Fruit fly (Drosophila melanogaster) whole organism, wandering third instar larva: ENCODE results near the gene flr.

Source experiments
- Abd-B ChIP-seq: fragments of >200 bp; optimal IDR thresholded peaks from 2 replicates; lab custom pipeline; 2017; ENCODE audit warnings: missing biosample characterization, missing genetic modification characterization
- CG32264 ChIP-seq: fragments of 200-800 bp; sonication (Bioruptor generic); optimal IDR thresholded peaks from 2 replicates; lab custom pipeline; 2016; ENCODE audit warnings: missing biosample characterization, missing genetic modification characterization
- CG9705 ChIP-seq: fragments of 200-800 bp; sonication (Bioruptor generic); optimal IDR thresholded peaks from 2 replicates; lab custom pipeline; 2018; ENCODE audit warnings: missing biosample characterization, mild to moderate bottlenecking, missing genetic modification characterization
- CrebA ChIP-seq: fragments of 200-800 bp; sonication (Bioruptor generic); optimal IDR thresholded peaks from 2 replicates; lab custom pipeline; 2016; ENCODE audit warnings: missing biosample characterization, mild to moderate bottlenecking, missing genetic modification characterization, borderline replicate concordance
- Dfd ChIP-seq: fragments of >200 bp; optimal IDR thresholded peaks from 2 replicates; lab custom pipeline; 2017; ENCODE audit warnings: missing biosample characterization, missing genetic modification characterization
- Dif ChIP-seq: fragments of 200-275, 200-300 bp; sonication (Bioruptor generic); optimal IDR thresholded peaks from 2 replicates; lab custom pipeline; 2018; ENCODE audit warnings: missing biosample characterization, missing genetic modification characterization; ENCODE audit not compliant: partially characterized antibody
- GATAd ChIP-seq: sonication (Bioruptor generic); optimal IDR thresholded peaks from 2 replicates; lab custom pipeline; 2016; ENCODE audit warnings: missing biosample characterization, missing genetic modification characterization
- HLH106 ChIP-seq: fragments of 200-800 bp; optimal IDR thresholded peaks from 3 replicates; lab custom pipeline; 2019; ENCODE audit warnings: missing biosample characterization, mild to moderate bottlenecking, missing genetic modification characterization, moderate library complexity
- Hnf4 ChIP-seq: fragments of 200-800 bp; sonication (Bioruptor generic); optimal IDR thresholded peaks from 2 replicates; lab custom pipeline; 2016; ENCODE audit warnings: missing biosample characterization, mild to moderate bottlenecking, missing genetic modification characterization
- Hr78 ChIP-seq: fragments of >200 bp; optimal IDR thresholded peaks from 2 replicates; lab custom pipeline; 2017; ENCODE audit warnings: missing biosample characterization, missing genetic modification characterization
- Hr83 ChIP-seq: fragments of 200-300 bp; sonication (Bioruptor generic); optimal IDR thresholded peaks from 2 replicates; lab custom pipeline; 2016; ENCODE audit warnings: missing biosample characterization, mild to moderate bottlenecking, missing genetic modification characterization, moderate library complexity; ENCODE audit not compliant: poor library complexity, severe bottlenecking
- Jra ChIP-seq: sonication (Bioruptor generic); optimal IDR thresholded peaks from 2 replicates; lab custom pipeline; 2016; ENCODE audit warnings: missing biosample characterization, missing genetic modification characterization
- Mio ChIP-seq: sonication (Bioruptor generic); optimal IDR thresholded peaks from 2 replicates; lab custom pipeline; 2016; ENCODE audit warnings: missing biosample characterization, missing genetic modification characterization
- Myc ChIP-seq: fragments of >200 bp; optimal IDR thresholded peaks from 2 replicates; lab custom pipeline; 2017
- N ChIP-seq: fragments of >200 bp; optimal IDR thresholded peaks from 2 replicates; lab custom pipeline; 2018; ENCODE audit warnings: missing biosample characterization, missing external identifiers, missing genetic modification characterization
- OdsH ChIP-seq: fragments of 200-800 bp; sonication (Bioruptor generic); optimal IDR thresholded peaks from 2 replicates; lab custom pipeline; 2016; ENCODE audit warnings: missing biosample characterization, mild to moderate bottlenecking, missing genetic modification characterization
- Rel ChIP-seq, 2 experiments: fragments of 200-800 bp; sonication (Bioruptor generic) in 1 of 2; optimal IDR thresholded peaks; 2 replicates in 1 of 2; 3 replicates in 1 of 2; lab custom pipeline; 2016 to 2019; ENCODE audit warnings: mild to moderate bottlenecking in 2 of 2, missing biosample characterization in 2 of 2, missing genetic modification characterization in 2 of 2, moderate library complexity in 1 of 2
- Vsx2 ChIP-seq: fragments of 200-300, 225-300 bp; sonication (Bioruptor generic); optimal IDR thresholded peaks from 2 replicates; lab custom pipeline; 2018; ENCODE audit warnings: missing biosample characterization, missing genetic modification characterization; ENCODE audit not compliant: partially characterized antibody
- br ChIP-seq: fragments of 200-800 bp; sonication (Bioruptor generic); optimal IDR thresholded peaks from 2 replicates; lab custom pipeline; 2016; ENCODE audit warnings: missing biosample characterization, missing genetic modification characterization
- brk ChIP-seq: fragments of 200-800 bp; sonication (Bioruptor generic); optimal IDR thresholded peaks from 2 replicates; lab custom pipeline; 2016; ENCODE audit warnings: missing biosample characterization, mild to moderate bottlenecking, missing genetic modification characterization
- dl ChIP-seq, 2 experiments: fragments of 175-275, 200-275 bp in 1 of 2; fragments of 200-275 bp in 1 of 2; sonication (Bioruptor generic); optimal IDR thresholded peaks; lab custom pipeline; 2018; ENCODE audit warnings: mild to moderate bottlenecking in 2 of 2, missing biosample characterization in 2 of 2, missing genetic modification characterization in 2 of 2, moderate library complexity in 2 of 2; ENCODE audit not compliant: partially characterized antibody in 2 of 2, insufficient read depth in 1 of 2
- dmrt93B ChIP-seq: fragments of 200-800 bp; sonication (Bioruptor generic); optimal IDR thresholded peaks from 2 replicates; lab custom pipeline; 2018; ENCODE audit warnings: missing biosample characterization, mild to moderate bottlenecking, missing genetic modification characterization
- dsf ChIP-seq: sonication (Bioruptor generic); optimal IDR thresholded peaks from 2 replicates; lab custom pipeline; 2016; ENCODE audit warnings: missing biosample characterization, missing genetic modification characterization, borderline replicate concordance
- ey ChIP-seq: fragments of 200-800 bp; sonication (Bioruptor generic); optimal IDR thresholded peaks from 2 replicates; lab custom pipeline; 2016; ENCODE audit warnings: missing biosample characterization, missing genetic modification characterization
- foxo ChIP-seq, 2 experiments: fragments of 200-800 bp; sonication (Bioruptor generic); optimal IDR thresholded peaks; 2 replicates in 1 of 2; 3 replicates in 1 of 2; lab custom pipeline; 2016 to 2017; ENCODE audit warnings: missing biosample characterization in 2 of 2, missing genetic modification characterization in 2 of 2
- fru ChIP-seq: fragments of 200-800 bp; sonication (Bioruptor generic); optimal IDR thresholded peaks from 3 replicates; lab custom pipeline; 2016; ENCODE audit warnings: missing biosample characterization, mild to moderate bottlenecking, missing genetic modification characterization
- h ChIP-seq: fragments of 200-800 bp; sonication (Bioruptor generic); optimal IDR thresholded peaks from 3 replicates; lab custom pipeline; 2016; ENCODE audit warnings: missing biosample characterization, mild to moderate bottlenecking, missing genetic modification characterization
- jim ChIP-seq: fragments of 175-275, 200-325 bp; sonication (Bioruptor generic); optimal IDR thresholded peaks from 2 replicates; lab custom pipeline; 2016; ENCODE audit warnings: missing biosample characterization, mild to moderate bottlenecking, missing genetic modification characterization
- lola ChIP-seq: fragments of >200 bp; optimal IDR thresholded peaks from 2 replicates; lab custom pipeline; 2017; ENCODE audit warnings: missing biosample characterization, missing genetic modification characterization
- pan ChIP-seq: fragments of >200 bp; optimal IDR thresholded peaks from 2 replicates; lab custom pipeline; 2017
- psq ChIP-seq: fragments of 200-800 bp; sonication (Bioruptor generic); optimal IDR thresholded peaks from 3 replicates; lab custom pipeline; 2017; ENCODE audit warnings: missing biosample characterization, mild to moderate bottlenecking, missing genetic modification characterization, moderate library complexity
- rgr ChIP-seq: fragments of 200-800 bp; sonication (Bioruptor generic); optimal IDR thresholded peaks from 3 replicates; lab custom pipeline; 2016; ENCODE audit warnings: missing biosample characterization, mild to moderate bottlenecking, missing genetic modification characterization
- sage ChIP-seq: fragments of 200-800 bp; sonication (Bioruptor generic); optimal IDR thresholded peaks from 2 replicates; lab custom pipeline; 2016; ENCODE audit warnings: missing biosample characterization, mild to moderate bottlenecking, missing genetic modification characterization
- sv ChIP-seq: fragments of 200-800 bp; sonication (Bioruptor generic); optimal IDR thresholded peaks from 3 replicates; lab custom pipeline; 2016; ENCODE audit warnings: missing biosample characterization, missing genetic modification characterization
- tai ChIP-seq: sonication (Bioruptor generic); optimal IDR thresholded peaks from 2 replicates; lab custom pipeline; 2016; ENCODE audit warnings: missing biosample characterization, missing genetic modification characterization
- usp ChIP-seq: fragments of >200 bp; optimal IDR thresholded peaks from 2 replicates; lab custom pipeline; 2017; ENCODE audit warnings: missing biosample characterization, missing genetic modification characterization
- woc ChIP-seq: sonication (Bioruptor generic); optimal IDR thresholded peaks from 2 replicates; lab custom pipeline; 2016; ENCODE audit warnings: missing biosample characterization, mild to moderate bottlenecking, missing genetic modification characterization

Gene flr

dm6 chr3L:13412200-13412885, at the start of gene flr, which contains the start of gene CG10222:
flr (plus strand) TSS chr3L:13412843.
CG10222 (minus strand) TSS chr3L:13412453.
- TF ChIP-seq fru (peak; percentile 4), Myc (lab: Kevin White, UChicago) (no peak), dl (GFP tag; optimal IDR thresholded peaks at IDR 0.05; lab: Kevin White, UChicago; ENCODE audit: insufficient read depth in 1 of 2, partially characterized antibody in 2 of 2) (no peak), CrebA (GFP tag; lab: Kevin White, UChicago) (no peak), tai (GFP tag; lab: Kevin White, UChicago) (no peak), brk (GFP tag; lab: Kevin White, UChicago) (no peak), ey (peak; percentile 25), rgr (GFP tag; lab: Kevin White, UChicago) (peak; percentile 41), pan (lab: Kevin White, UChicago) (no peak), Hnf4 (GFP tag; lab: Kevin White, UChicago) (no peak), dmrt93B (GFP tag; lab: Kevin White, UChicago) (no peak), dsf (GFP tag; lab: Kevin White, UChicago) (no peak), Vsx2 (GFP tag; lab: Kevin White, UChicago) (no peak), sage (no peak), psq (GFP tag; lab: Kevin White, UChicago) (peak; percentile 25), lola (GFP tag; lab: Kevin White, UChicago) (no peak), Rel (GFP tag; optimal IDR thresholded peaks at IDR 0.05; lab: Kevin White, UChicago) (no peak), Rel (tag; optimal IDR thresholded peaks at IDR 0.05; lab: Kevin White, UChicago) (peak; percentile 78), Mio (GFP tag; lab: Kevin White, UChicago) (no peak), Hr83 (GFP tag; lab: Kevin White, UChicago) (no peak), h (GFP tag; lab: Kevin White, UChicago) (peak; percentile 23), sv (GFP tag; lab: Kevin White, UChicago) (no peak), usp (GFP tag; lab: Kevin White, UChicago) (no peak), Abd-B (GFP tag; lab: Kevin White, UChicago) (no peak), Dfd (GFP tag; lab: Kevin White, UChicago) (no peak), CG32264 (GFP tag; lab: Kevin White, UChicago) (no peak), foxo (GFP tag; optimal IDR thresholded peaks at IDR 0.05; lab: Kevin White, UChicago) (no peak), HLH106 (peak; percentile 31), Hr78 (no peak), GATAd (GFP tag; lab: Kevin White, UChicago) (no peak), N (GFP tag; lab: Kevin White, UChicago) (no peak), OdsH (GFP tag; lab: Kevin White, UChicago) (peak; percentile 11), Jra (GFP tag; lab: Kevin White, UChicago) (no peak), jim (GFP tag; lab: Kevin White, UChicago) (no peak), Dif (GFP tag; lab: Kevin White, UChicago) (no peak), br (GFP tag; lab: Kevin White, UChicago) (no peak), CG9705 (GFP tag; lab: Kevin White, UChicago) (no peak), woc (GFP tag; lab: Kevin White, UChicago) (no peak)

dm6 chr3L:13377657-13378056, 35.0 kb upstream of the flr start, which contains the start of gene CG14111:
CG14111 (plus strand) TSS chr3L:13377957.
- no peak for TF ChIP-seq GATAd (GFP tag; lab: Kevin White, UChicago)
- TF ChIP-seq Hr83 (GFP tag; lab: Kevin White, UChicago), result no peak
- no peak for TF ChIP-seq sv (GFP tag; lab: Kevin White, UChicago)
- TF ChIP-seq CG9705 (GFP tag; lab: Kevin White, UChicago), result no peak
- TF ChIP-seq ey, result no peak
- TF ChIP-seq lola (GFP tag; lab: Kevin White, UChicago), result no peak
- no peak for TF ChIP-seq rgr (GFP tag; lab: Kevin White, UChicago)
